Fruit fly (Drosophila melanogaster): ENCODE measurements around the gene CG4619.

Gene CG4619

dm6 chr2L:9954696-9955095, 16.0 kb downstream of the CG4619 start:
- TF ChIP-seq dl (GFP tag; optimal IDR thresholded peaks at IDR 0.05; ENCODE audit: insufficient read depth in 1 of 2, partially characterized antibody in 2 of 2), result no peak
- TF ChIP-seq br (GFP tag; optimal IDR thresholded peaks at IDR 0.05), result no peak
- no peak for TF ChIP-seq Vsx2 (GFP tag; optimal IDR thresholded peaks at IDR 0.05; ENCODE audit: partially characterized antibody)

DNA sequence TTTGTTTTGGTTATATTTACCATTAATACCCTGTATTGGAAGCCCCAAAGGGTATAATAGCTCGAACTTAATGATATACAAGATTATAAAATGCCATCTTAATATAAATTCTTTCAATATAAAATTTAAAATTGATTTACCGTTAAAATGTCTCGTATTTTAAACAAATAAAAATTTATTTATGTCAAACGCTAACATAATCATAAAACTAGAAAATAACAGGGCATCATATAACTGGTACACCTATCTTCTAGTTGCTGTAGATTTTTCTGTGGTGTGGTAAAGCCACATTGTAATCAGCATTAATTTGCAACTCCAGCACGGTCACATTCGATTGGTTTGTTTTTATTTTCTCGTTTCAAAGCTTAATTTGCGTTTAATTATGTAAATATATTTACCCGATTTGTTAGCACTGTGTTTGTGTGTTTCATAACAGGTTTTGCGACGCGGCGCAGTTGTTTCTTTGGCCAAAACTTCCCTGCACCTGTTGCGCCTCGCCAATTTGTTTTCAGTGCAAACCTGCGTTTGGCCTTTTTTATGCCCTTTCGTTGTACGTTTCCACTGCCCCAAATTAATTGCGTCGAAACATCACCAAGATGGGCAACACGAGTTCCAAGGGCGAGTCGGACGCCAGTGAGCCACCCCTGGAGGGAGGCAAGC, 18.5 kb downstream of the CG4619 start, which contains the start of the genes CG4658 and CG5846:
Gene CG4658 (plus strand): TSS at position 140 of the 660 bp plus-strand sequence.
Gene CG5846 (minus strand): TSS at position 245 of the 660 bp plus-strand sequence.
- TF ChIP-seq Mio (GFP tag; optimal IDR thresholded peaks at IDR 0.05) (peak; percentile 53), OdsH (GFP tag; optimal IDR thresholded peaks at IDR 0.05) (peak; percentile 96), woc (GFP tag; optimal IDR thresholded peaks at IDR 0.05) (peak; percentile 94), sv (GFP tag; optimal IDR thresholded peaks at IDR 0.05) (peak; percentile 92), Jra (GFP tag; optimal IDR thresholded peaks at IDR 0.05) (peak; percentile 91), Hr83 (GFP tag; optimal IDR thresholded peaks at IDR 0.05; ENCODE audit: poor library complexity, severe bottlenecking) (no peak), CG9705 (GFP tag; optimal IDR thresholded peaks at IDR 0.05) (peak; percentile 73), rgr (GFP tag; optimal IDR thresholded peaks at IDR 0.05) (peak; percentile 95), psq (GFP tag; optimal IDR thresholded peaks at IDR 0.05) (peak; percentile 91), dmrt93B (GFP tag; optimal IDR thresholded peaks at IDR 0.05) (no peak), tai (GFP tag; optimal IDR thresholded peaks at IDR 0.05) (no peak), ey (GFP tag; optimal IDR thresholded peaks at IDR 0.05) (peak; percentile 90), CG32264 (GFP tag; optimal IDR thresholded peaks at IDR 0.05) (peak; percentile 48), GATAd (GFP tag; optimal IDR thresholded peaks at IDR 0.05) (no peak), N (GFP tag; optimal IDR thresholded peaks at IDR 0.05) (no peak), Dfd (GFP tag; optimal IDR thresholded peaks at IDR 0.05) (no peak), dl (GFP tag; optimal IDR thresholded peaks at IDR 0.05; ENCODE audit: insufficient read depth in 1 of 2, partially characterized antibody in 2 of 2) (no peak), Rel (GFP tag; optimal IDR thresholded peaks at IDR 0.05) (no peak), Rel (tag; optimal IDR thresholded peaks at IDR 0.05) (peak; percentile 69), CrebA (GFP tag; optimal IDR thresholded peaks at IDR 0.05; ENCODE audit: borderline replicate concordance) (no peak), foxo (GFP tag; optimal IDR thresholded peaks at IDR 0.05) (peak in 1 of 2 experiments; percentile 95), Dif (GFP tag; optimal IDR thresholded peaks at IDR 0.05; ENCODE audit: partially characterized antibody) (no peak), sage (GFP tag; optimal IDR thresholded peaks at IDR 0.05) (no peak), h (GFP tag; optimal IDR thresholded peaks at IDR 0.05) (peak; percentile 93), lola (GFP tag; optimal IDR thresholded peaks at IDR 0.05) (no peak), usp (GFP tag; optimal IDR thresholded peaks at IDR 0.05) (no peak), Hnf4 (GFP tag; optimal IDR thresholded peaks at IDR 0.05) (peak; percentile 93), jim (GFP tag; optimal IDR thresholded peaks at IDR 0.05) (no peak), brk (GFP tag; optimal IDR thresholded peaks at IDR 0.05) (no peak), Abd-B (GFP tag; optimal IDR thresholded peaks at IDR 0.05) (no peak), Vsx2 (GFP tag; optimal IDR thresholded peaks at IDR 0.05; ENCODE audit: partially characterized antibody) (no peak), dsf (GFP tag; optimal IDR thresholded peaks at IDR 0.05; ENCODE audit: borderline replicate concordance) (peak; percentile 69), pan (optimal IDR thresholded peaks at IDR 0.05) (peak; percentile 85), Hr78 (GFP tag; optimal IDR thresholded peaks at IDR 0.05) (no peak), Sp1 (GFP tag; optimal IDR thresholded peaks at IDR 0.05) (peak; percentile 92), Myc (optimal IDR thresholded peaks at IDR 0.05) (no peak), br (GFP tag; optimal IDR thresholded peaks at IDR 0.05) (peak; percentile 83), fru (GFP tag; optimal IDR thresholded peaks at IDR 0.05) (peak; percentile 90), HLH106 (tag; optimal IDR thresholded peaks at IDR 0.05) (peak; percentile 93)

DNA sequence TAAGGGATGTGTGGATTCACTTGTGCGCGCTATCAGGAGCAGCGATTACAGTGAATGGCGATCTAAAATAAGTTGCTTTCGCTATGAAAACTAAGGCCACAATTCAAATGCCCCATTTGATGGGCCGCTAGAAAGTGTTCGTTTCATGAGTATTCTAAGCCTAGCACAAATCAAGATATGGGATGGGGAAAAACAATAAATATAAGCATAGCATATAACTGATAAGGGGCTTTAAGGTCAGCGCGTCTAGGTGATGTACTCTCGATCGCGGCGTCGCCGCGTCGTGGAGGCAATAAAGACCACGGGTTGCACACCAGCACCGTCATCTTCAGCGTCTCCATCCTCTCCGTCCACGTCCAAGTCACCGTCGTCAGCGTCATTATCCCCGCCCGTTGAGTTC, 22.1 kb downstream of the CG4619 start:
- TF ChIP-seq sage (GFP tag; optimal IDR thresholded peaks at IDR 0.05) (no peak), rgr (GFP tag; optimal IDR thresholded peaks at IDR 0.05) (no peak), Rel (GFP tag; optimal IDR thresholded peaks at IDR 0.05) (no peak), Rel (tag; optimal IDR thresholded peaks at IDR 0.05) (peak; percentile 82)

Measured in whole organism, wandering third instar larva.